Worm (Caenorhabditis elegans) whole organism, L1 larva: ENCODE data around the gene F17E9.18.
A peak's percentile ranks its signal among the peaks of the same experiment; 100 is the strongest.

Experiments used
- C04F5.9 ChIP-seq: sonication (generic microtip); optimal IDR thresholded peaks from 2 replicates; lab custom pipeline; 2016; ENCODE audit warnings: missing genetic modification characterization, missing compliant biosample characterization
- alr-1 ChIP-seq: fragments of 200-800 bp; sonication (Bioruptor generic); optimal IDR thresholded peaks from 2 replicates; lab custom pipeline; 2018; ENCODE audit warnings: borderline replicate concordance, mild to moderate bottlenecking, missing genetic modification characterization, missing compliant biosample characterization
- aly-2 ChIP-seq: fragments of 150-350 bp; optimal IDR thresholded peaks from 2 replicates; lab custom pipeline; 2014; ENCODE audit warnings: missing biosample characterization, missing genetic modification characterization
- ceh-82 ChIP-seq, 3 experiments: fragments of 150-350 bp in 1 of 3; sonication (generic microtip) in 2 of 3; optimal IDR thresholded peaks; 2 replicates each; lab custom pipeline; 2014 to 2017; ENCODE audit warnings: missing biosample characterization in 3 of 3, missing genetic modification characterization in 3 of 3
- ceh-88 ChIP-seq: fragments of 200-800 bp; sonication (Bioruptor generic); IDR thresholded peaks from 2 replicates; pipeline ENCODE4 v1.3.6; 2022; ENCODE audit warnings: missing genetic modification characterization, missing compliant biosample characterization
- dsc-1 ChIP-seq: sonication (generic microtip); optimal IDR thresholded peaks from 2 replicates; lab custom pipeline; 2016; ENCODE audit warnings: mild to moderate bottlenecking, missing genetic modification characterization, missing compliant biosample characterization
- efl-1 ChIP-seq, 4 experiments: fragments of 150-350 bp; optimal IDR thresholded peaks in 3 of 4; peaks in 1 of 4; 1 replicate in 1 of 4; 2 replicates in 3 of 4; lab custom pipeline; 2014; ENCODE audit warnings: missing biosample characterization in 2 of 4, missing genetic modification characterization in 2 of 4, missing genetic modification reagents in 2 of 4
- egl-13 ChIP-seq: sonication (generic microtip); optimal IDR thresholded peaks from 2 replicates; lab custom pipeline; 2016; ENCODE audit warnings: missing genotype, missing genetic modification reagents, missing genetic modification characterization, missing compliant biosample characterization
- egl-27 ChIP-seq, 2 experiments: fragments of 150-350 bp in 1 of 2; sonication (generic microtip); optimal IDR thresholded peaks; 3 replicates each; lab custom pipeline; 2017 to 2018; ENCODE audit warnings: missing biosample characterization in 2 of 2, missing genetic modification characterization in 2 of 2, missing genetic modification reagents in 2 of 2
- ets-5 ChIP-seq: fragments of 200-800 bp; sonication (Bioruptor generic); IDR thresholded peaks from 2 replicates; pipeline ENCODE4 v1.3.6; 2022; ENCODE audit warnings: missing genetic modification characterization, missing compliant biosample characterization
- fkh-10 ChIP-seq: sonication (generic microtip); optimal IDR thresholded peaks from 2 replicates; lab custom pipeline; 2017; ENCODE audit warnings: missing biosample characterization, missing genetic modification reagents, missing genetic modification characterization
- fkh-4 ChIP-seq: sonication (generic microtip); optimal IDR thresholded peaks from 2 replicates; lab custom pipeline; 2016; ENCODE audit warnings: missing compliant biosample characterization, missing genetic modification characterization, borderline replicate concordance
- grh-1 ChIP-seq: fragments of 200-800 bp; sonication (Bioruptor generic); IDR thresholded peaks from 2 replicates; pipeline ENCODE4 v1.3.6; 2022; ENCODE audit warnings: missing genetic modification reagents, missing genetic modification characterization, missing compliant biosample characterization
- hlh-17 ChIP-seq: fragments of 200-800 bp; sonication (Bioruptor generic); optimal IDR thresholded peaks from 2 replicates; lab custom pipeline; 2018; ENCODE audit warnings: missing genetic modification characterization, mild to moderate bottlenecking, missing compliant biosample characterization, moderate library complexity, borderline replicate concordance
- isw-1 ChIP-seq: fragments of 200-800 bp; sonication (Bioruptor generic); IDR thresholded peaks from 2 replicates; pipeline ENCODE4 v1.3.6; 2022; ENCODE audit warnings: missing genetic modification characterization, missing compliant biosample characterization
- jun-1 ChIP-seq: fragments of 150-350 bp; optimal IDR thresholded peaks from 2 replicates; lab custom pipeline; 2014; ENCODE audit warnings: missing biosample characterization, missing genetic modification reagents, missing genetic modification characterization
- lin-13 ChIP-seq: fragments of 150-350 bp; optimal IDR thresholded peaks from 2 replicates; lab custom pipeline; 2014; ENCODE audit warnings: missing biosample characterization, missing genetic modification reagents, missing genetic modification characterization
- lin-14 ChIP-seq: fragments of 200-800 bp; sonication (Bioruptor generic); optimal IDR thresholded peaks from 2 replicates; lab custom pipeline; 2018; ENCODE audit warnings: mild to moderate bottlenecking, missing genetic modification characterization, moderate library complexity, missing compliant biosample characterization
- lin-35 ChIP-seq, 2 experiments: fragments of 150-350 bp; optimal IDR thresholded peaks; 2 replicates each; lab custom pipeline; 2014; ENCODE audit warnings: missing biosample characterization in 2 of 2, missing genetic modification characterization in 2 of 2, missing genetic modification reagents in 2 of 2
- lsy-2 ChIP-seq, 2 experiments: fragments of 150-350 bp; optimal IDR thresholded peaks; 2 replicates each; lab custom pipeline; 2014; ENCODE audit warnings: missing biosample characterization in 2 of 2, missing genetic modification characterization in 2 of 2
- mef-2 ChIP-seq: fragments of 150-350 bp; optimal IDR thresholded peaks from 2 replicates; lab custom pipeline; 2014; ENCODE audit warnings: missing biosample characterization, missing genetic modification characterization
- mep-1 ChIP-seq: fragments of 150-350 bp; optimal IDR thresholded peaks from 2 replicates; lab custom pipeline; 2014; ENCODE audit warnings: missing biosample characterization, missing genetic modification characterization
- nhr-11 ChIP-seq: fragments of 150-350 bp; optimal IDR thresholded peaks from 2 replicates; lab custom pipeline; 2014; ENCODE audit warnings: missing biosample characterization, missing genetic modification characterization
- nhr-237 ChIP-seq: fragments of 150-350 bp; optimal IDR thresholded peaks from 2 replicates; lab custom pipeline; 2014; ENCODE audit warnings: missing biosample characterization, missing genetic modification characterization
- nhr-28 ChIP-seq: fragments of 150-350 bp; optimal IDR thresholded peaks from 2 replicates; lab custom pipeline; 2014; ENCODE audit warnings: missing biosample characterization, missing genetic modification characterization
- nhr-71 ChIP-seq: sonication (generic microtip); optimal IDR thresholded peaks from 2 replicates; lab custom pipeline; 2016; ENCODE audit warnings: mild to moderate bottlenecking, missing genetic modification characterization, moderate library complexity, missing compliant biosample characterization
- nhr-76 ChIP-seq: sonication (generic microtip); optimal IDR thresholded peaks from 2 replicates; lab custom pipeline; 2017; ENCODE audit warnings: missing biosample characterization, missing genetic modification characterization
- nhr-77 ChIP-seq: fragments of 150-350 bp; optimal IDR thresholded peaks from 2 replicates; lab custom pipeline; 2014; ENCODE audit warnings: missing biosample characterization, missing genetic modification characterization
- nhr-84 ChIP-seq: sonication (generic microtip); optimal IDR thresholded peaks from 2 replicates; lab custom pipeline; 2017; ENCODE audit warnings: missing biosample characterization, missing genetic modification characterization
- rnt-1 ChIP-seq: sonication (generic microtip); optimal IDR thresholded peaks from 2 replicates; lab custom pipeline; 2016; ENCODE audit warnings: mild to moderate bottlenecking, missing genetic modification characterization, moderate library complexity, missing compliant biosample characterization
- skn-1 ChIP-seq: fragments of 150-350 bp; optimal IDR thresholded peaks from 2 replicates; lab custom pipeline; 2014; ENCODE audit warnings: missing biosample characterization, missing genetic modification characterization
- snu-23 ChIP-seq: sonication (generic microtip); optimal IDR thresholded peaks from 2 replicates; lab custom pipeline; 2016; ENCODE audit warnings: missing genetic modification characterization, missing compliant biosample characterization
- sptf-1 ChIP-seq: fragments of 150-350 bp; optimal IDR thresholded peaks from 2 replicates; lab custom pipeline; 2014; ENCODE audit warnings: missing biosample characterization, missing genetic modification characterization
- swsn-7 ChIP-seq: sonication (generic microtip); optimal IDR thresholded peaks from 2 replicates; lab custom pipeline; 2016; ENCODE audit warnings: missing genetic modification characterization, missing compliant biosample characterization
- tbx-2 ChIP-seq: sonication (generic microtip); optimal IDR thresholded peaks from 2 replicates; lab custom pipeline; 2016; ENCODE audit warnings: missing genetic modification characterization, missing compliant biosample characterization
- tlp-1 ChIP-seq: fragments of 150-350 bp; optimal IDR thresholded peaks from 2 replicates; lab custom pipeline; 2014; ENCODE audit warnings: missing biosample characterization, missing genetic modification characterization

F17E9.18 gene

ce11 chrIV:8379278-8379677 is 32.3 kb upstream of the F17E9.18 start, which contains the start of gene nap-1 (continued):
- TF ChIP-seq isw-1 (GFP tag; lab: Robert Waterston, UW) (peak; percentile 59), hlh-17 (GFP tag; lab: Kevin White, UChicago) (no peak), fkh-10 (GFP tag; lab: Kevin White, UChicago) (no peak)

- no peak for TF ChIP-seq alr-1 (tag; lab: Kevin White, UChicago)
- no peak for TF ChIP-seq fkh-4 (tag; lab: Kevin White, UChicago)
- TF ChIP-seq nhr-28 (tag; lab: Kevin White, UChicago) = no peak
- TF ChIP-seq snu-23 = no peak
- no peak for TF ChIP-seq sptf-1 (tag; lab: Kevin White, UChicago)
Measured at ce11 chrIV:8378280-8378679, 31.3 kb upstream of the F17E9.18 start.

DNA sequence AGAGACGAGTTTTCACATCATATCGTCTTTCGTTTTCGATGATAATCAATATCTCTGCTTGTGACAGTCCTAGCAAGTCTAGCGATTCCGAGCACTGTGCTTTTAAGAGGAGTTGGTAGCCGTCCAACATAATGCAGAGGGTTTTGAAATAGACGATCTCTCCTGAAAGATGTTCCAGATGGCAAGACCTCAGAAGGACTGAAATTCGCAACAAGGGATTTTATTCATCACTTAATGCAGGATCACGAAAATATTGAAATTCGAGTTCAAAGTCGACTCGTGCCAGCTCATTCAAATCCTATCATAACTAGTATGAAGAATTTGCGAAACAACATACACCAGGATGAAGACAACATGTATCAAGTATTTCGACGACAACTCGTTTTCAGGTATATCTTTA is 30.6 kb upstream of the F17E9.18 start, which contains the start of gene D2096.7:
Gene D2096.7, minus strand, starts transcription at position 130 of the 400 bp plus-strand sequence.
- TF ChIP-seq hlh-17 (GFP tag; lab: Kevin White, UChicago) (no peak), grh-1 (0 out of 2 replicates have a peak, but pooled peaks have one; percentile 11), aly-2 (tag; lab: Kevin White, UChicago) (peak; percentile 43)

DNA sequence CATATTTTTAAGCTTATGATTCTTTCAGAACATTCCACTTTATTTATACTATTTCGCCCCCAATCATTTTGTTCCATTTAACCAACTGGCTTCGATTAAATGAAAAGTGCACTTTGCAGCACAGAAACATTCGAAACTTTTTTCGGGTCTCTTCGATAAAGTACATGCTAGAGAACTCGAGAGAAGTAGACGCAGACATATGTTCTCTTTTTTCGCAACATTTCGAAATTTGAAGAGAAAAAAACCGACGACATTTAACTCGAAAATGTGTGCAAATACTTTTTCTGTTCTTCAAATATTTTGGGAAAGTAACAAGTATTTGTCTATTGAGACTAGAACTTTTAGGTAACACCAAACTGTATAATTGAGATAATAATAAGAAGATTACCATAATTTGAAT is 30.0 kb upstream of the F17E9.18 start:
- TF ChIP-seq skn-1 (peak; percentile 72), nhr-77 (peak; percentile 38), efl-1 (optimal IDR thresholded peaks at IDR 0.05; lab: Kevin White, UChicago) (peak in 1 of 2 experiments; percentile 27), efl-1 (GFP tag; optimal IDR thresholded peaks at IDR 0.05 in 1 of 2; lab: Kevin White, UChicago) (no peak), nhr-76 (tag; lab: Kevin White, UChicago) (no peak), ceh-88 (GFP tag; lab: Robert Waterston, UW) (no peak), lin-35 (GFP tag; optimal IDR thresholded peaks at IDR 0.05; lab: Kevin White, UChicago) (peak in 1 of 2 experiments; percentile 16), dsc-1 (tag; lab: Kevin White, UChicago) (peak; percentile 58), tbx-2 (tag; lab: Kevin White, UChicago) (no peak), mef-2 (tag; lab: Kevin White, UChicago) (no peak), rnt-1 (tag; lab: Kevin White, UChicago) (peak; percentile 12), ets-5 (GFP tag; lab: Robert Waterston, UW) (no peak), C04F5.9 (no peak), hlh-17 (GFP tag; lab: Kevin White, UChicago) (no peak), lin-13 (GFP tag; lab: Kevin White, UChicago) (no peak), nhr-28 (tag; lab: Kevin White, UChicago) (no peak), egl-13 (tag; lab: Kevin White, UChicago) (no peak), nhr-71 (tag; lab: Kevin White, UChicago) (peak; percentile 9), ceh-82 (tag; optimal IDR thresholded peaks at IDR 0.05; lab: Kevin White, UChicago) (peak in 2 of 3 experiments; percentile 2 to 38), tlp-1 (tag; lab: Kevin White, UChicago) (no peak), mep-1 (peak; percentile 36), swsn-7 (tag; lab: Kevin White, UChicago) (no peak), lsy-2 (tag; optimal IDR thresholded peaks at IDR 0.05; lab: Kevin White, UChicago) (peak in 1 of 2 experiments; percentile 32), lin-14 (GFP tag; lab: Kevin White, UChicago) (peak; percentile 46), nhr-11 (tag; lab: Kevin White, UChicago) (no peak), jun-1 (tag; lab: Kevin White, UChicago) (no peak), egl-27 (tag; optimal IDR thresholded peaks at IDR 0.05; lab: Kevin White, UChicago) (no peak), nhr-84 (tag; lab: Kevin White, UChicago) (no peak), snu-23 (no peak), nhr-237 (tag; lab: Kevin White, UChicago) (no peak)
